Fruit fly (Drosophila melanogaster) whole organism, embryonic: ENCODE measurements around the gene Mst89B.

ENCODE experiments used
- Abd-B ChIP-seq: fragments of 200-800 bp; sonication (Bioruptor generic); optimal IDR thresholded peaks from 2 replicates; lab custom pipeline; 2018; ENCODE audit warnings: missing biosample characterization, mild to moderate bottlenecking, missing genetic modification characterization, moderate library complexity
- Atf6 ChIP-seq: fragments of 200-800 bp; sonication (Bioruptor generic); IDR thresholded peaks from 2 replicates; pipeline ENCODE4 v1.3.6; 2022; ENCODE audit warnings: missing biosample characterization, missing genetic modification characterization
- Blimp-1 ChIP-seq: fragments of 200-800 bp; sonication (Bioruptor generic); optimal IDR thresholded peaks from 3 replicates; lab custom pipeline; 2018; ENCODE audit warnings: missing biosample characterization, missing genetic modification characterization, mild to moderate bottlenecking, moderate library complexity, missing genetic modification reagents
- CG11247 ChIP-seq: fragments of 200-800 bp; sonication (Bioruptor generic); IDR thresholded peaks from 2 replicates; pipeline ENCODE4 v1.3.6; 2022; ENCODE audit warnings: missing biosample characterization, missing genetic modification characterization
- CG12236 ChIP-seq: fragments of 200-800 bp; sonication (Bioruptor generic); optimal IDR thresholded peaks from 2 replicates; lab custom pipeline; 2016; ENCODE audit warnings: missing biosample characterization, missing genetic modification characterization
- CG12299 ChIP-seq: fragments of 200-800 bp; sonication (Bioruptor generic); optimal IDR thresholded peaks from 2 replicates; lab custom pipeline; 2018; ENCODE audit warnings: missing biosample characterization, mild to moderate bottlenecking, missing genetic modification characterization
- CG1529 ChIP-seq: fragments of 200-800 bp; sonication (Bioruptor generic); optimal IDR thresholded peaks from 3 replicates; lab custom pipeline; 2018; ENCODE audit warnings: missing biosample characterization, missing genetic modification characterization
- CG16863 ChIP-seq: fragments of 200-800 bp; sonication (Bioruptor generic); optimal IDR thresholded peaks from 3 replicates; lab custom pipeline; 2016; ENCODE audit warnings: missing biosample characterization, missing genetic modification characterization
- CG17568 ChIP-seq: fragments of 200-800 bp; sonication (Bioruptor generic); optimal IDR thresholded peaks from 2 replicates; lab custom pipeline; 2018; ENCODE audit warnings: missing biosample characterization, mild to moderate bottlenecking, missing genetic modification characterization, moderate library complexity
- CG18262 ChIP-seq: fragments of 200-800 bp; optimal IDR thresholded peaks from 3 replicates; lab custom pipeline; 2019; ENCODE audit warnings: missing biosample characterization, mild to moderate bottlenecking, missing genetic modification characterization, moderate library complexity
- CG2202 ChIP-seq: fragments of 200-800 bp; sonication (Bioruptor generic); optimal IDR thresholded peaks from 2 replicates; lab custom pipeline; 2018; ENCODE audit warnings: missing biosample characterization, mild to moderate bottlenecking, missing genetic modification characterization
- CG33557 ChIP-seq: fragments of 200-800 bp; sonication (Bioruptor generic); optimal IDR thresholded peaks from 2 replicates; lab custom pipeline; 2019; ENCODE audit warnings: missing biosample characterization, mild to moderate bottlenecking, missing genetic modification characterization, moderate library complexity
- CG4424 ChIP-seq: fragments of 200-800 bp; sonication (Bioruptor generic); optimal IDR thresholded peaks from 3 replicates; lab custom pipeline; 2016; ENCODE audit warnings: missing biosample characterization, missing genetic modification characterization
- CG4707 ChIP-seq: fragments of 200-800 bp; sonication (Bioruptor generic); optimal IDR thresholded peaks from 2 replicates; lab custom pipeline; 2018; ENCODE audit warnings: missing biosample characterization, mild to moderate bottlenecking, missing genetic modification characterization, moderate library complexity
- CG8478 ChIP-seq: fragments of >200 bp; optimal IDR thresholded peaks from 2 replicates; lab custom pipeline; 2018
- CG8924 ChIP-seq: fragments of 200-800 bp; optimal IDR thresholded peaks from 3 replicates; lab custom pipeline; 2019; ENCODE audit warnings: missing biosample characterization, mild to moderate bottlenecking, missing genetic modification characterization, moderate library complexity
- CHES-1-like ChIP-seq: fragments of 200-800 bp; sonication (Bioruptor generic); optimal IDR thresholded peaks from 2 replicates; lab custom pipeline; 2016; ENCODE audit warnings: missing biosample characterization, missing genetic modification characterization
- D19A ChIP-seq: fragments of 200-800 bp; optimal IDR thresholded peaks from 3 replicates; lab custom pipeline; 2019; ENCODE audit warnings: missing biosample characterization, mild to moderate bottlenecking, missing genetic modification characterization, moderate library complexity
- Dfd ChIP-seq, 2 experiments: fragments of >200 bp; optimal IDR thresholded peaks; 2 replicates each; lab custom pipeline; 2017; ENCODE audit warnings: missing biosample characterization in 2 of 2, missing genetic modification characterization in 2 of 2
- Doc2 ChIP-seq: fragments of 200-800 bp; sonication (Bioruptor generic); IDR thresholded peaks from 2 replicates; pipeline ENCODE4 v1.3.6; 2022; ENCODE audit warnings: missing biosample characterization, missing genetic modification characterization
- Doc3 ChIP-seq: fragments of 200-800 bp; sonication (Bioruptor generic); IDR thresholded peaks from 3 replicates; pipeline ENCODE4 v1.3.6; 2022; ENCODE audit warnings: missing biosample characterization, missing genetic modification characterization; ENCODE audit not compliant: partially characterized antibody
- GATAe ChIP-seq: fragments of 200-800 bp; sonication (Bioruptor generic); conservative IDR thresholded peaks from 2 replicates; pipeline ENCODE4 v1.3.6; 2022; ENCODE audit warnings: missing biosample characterization, missing genetic modification characterization
- H2.0 ChIP-seq: fragments of 200-800 bp; sonication (Bioruptor generic); IDR thresholded peaks from 2 replicates; pipeline ENCODE4 v1.3.6; 2022; ENCODE audit warnings: missing biosample characterization, missing genetic modification characterization
- Mes4 ChIP-seq: fragments of 200-800 bp; sonication (Bioruptor generic); optimal IDR thresholded peaks from 2 replicates; lab custom pipeline; 2016; ENCODE audit warnings: missing biosample characterization, missing genetic modification characterization
- Pdp1 ChIP-seq, 2 experiments: fragments of 200-800 bp; sonication (Bioruptor generic); optimal IDR thresholded peaks; 3 replicates each; lab custom pipeline; 2016; ENCODE audit warnings: missing biosample characterization in 2 of 2, missing genetic modification characterization in 2 of 2, mild to moderate bottlenecking in 1 of 2, moderate library complexity in 1 of 2
- Sox102F ChIP-seq: fragments of 200-800 bp; sonication (Bioruptor generic); optimal IDR thresholded peaks from 2 replicates; lab custom pipeline; 2018; ENCODE audit warnings: missing biosample characterization, mild to moderate bottlenecking, missing genetic modification characterization, moderate library complexity
- Xbp1 ChIP-seq: fragments of 200-800 bp; sonication (Bioruptor generic); optimal IDR thresholded peaks from 3 replicates; lab custom pipeline; 2016; ENCODE audit warnings: missing biosample characterization, mild to moderate bottlenecking, missing genetic modification characterization
- ac ChIP-seq: fragments of 200-800 bp; sonication (Bioruptor generic); optimal IDR thresholded peaks from 3 replicates; lab custom pipeline; 2017; ENCODE audit warnings: missing biosample characterization, mild to moderate bottlenecking, missing genetic modification characterization
- ap ChIP-seq: fragments of 200-800 bp; sonication (Bioruptor generic); IDR thresholded peaks from 2 replicates; pipeline ENCODE4 v1.3.6; 2022; ENCODE audit warnings: missing biosample characterization, missing genetic modification characterization
- cwo ChIP-seq: fragments of 200-800 bp; sonication (Bioruptor generic); optimal IDR thresholded peaks from 3 replicates; lab custom pipeline; 2017; ENCODE audit warnings: missing biosample characterization, missing genetic modification characterization, mild to moderate bottlenecking, moderate library complexity, missing genetic modification reagents
- danr ChIP-seq: fragments of 200-800 bp; sonication (Bioruptor generic); IDR thresholded peaks from 2 replicates; pipeline ENCODE4 v1.3.6; 2022; ENCODE audit warnings: missing biosample characterization, missing genetic modification characterization
- exex ChIP-seq: fragments of 200-800 bp; sonication (Bioruptor generic); optimal IDR thresholded peaks from 4 replicates; lab custom pipeline; 2018; ENCODE audit warnings: missing biosample characterization, mild to moderate bottlenecking, missing genetic modification characterization, moderate library complexity
- fd102C ChIP-seq: fragments of 200-800 bp; sonication (Bioruptor generic); optimal IDR thresholded peaks from 2 replicates; lab custom pipeline; 2018; ENCODE audit warnings: missing biosample characterization, mild to moderate bottlenecking, missing genetic modification characterization, moderate library complexity
- gsb ChIP-seq: fragments of 200-800 bp; sonication (Bioruptor generic); IDR thresholded peaks from 2 replicates; pipeline ENCODE4 v1.3.6; 2022; ENCODE audit warnings: missing biosample characterization, missing genetic modification characterization
- klu ChIP-seq: fragments of 200-800 bp; sonication (Bioruptor generic); IDR thresholded peaks from 2 replicates; pipeline ENCODE4 v1.3.6; 2022; ENCODE audit warnings: missing biosample characterization, missing genetic modification characterization
- lbe ChIP-seq: fragments of 200-800 bp; sonication (Bioruptor generic); optimal IDR thresholded peaks from 2 replicates; lab custom pipeline; 2016; ENCODE audit warnings: missing biosample characterization, mild to moderate bottlenecking, missing genetic modification characterization
- lilli ChIP-seq: fragments of 200-800 bp; sonication (Bioruptor generic); optimal IDR thresholded peaks from 3 replicates; lab custom pipeline; 2016; ENCODE audit warnings: missing biosample characterization, missing genetic modification characterization
- lov ChIP-seq, 2 experiments: fragments of 200-800 bp in 1 of 2; fragments of >200 bp in 1 of 2; sonication (Bioruptor generic) in 1 of 2; IDR thresholded peaks in 1 of 2; optimal IDR thresholded peaks in 1 of 2; 2 replicates in 1 of 2; 3 replicates in 1 of 2; pipeline versions ENCODE4 v1.3.6 to Lab custom; 2017 to 2022; ENCODE audit warnings: missing biosample characterization in 1 of 2, missing genetic modification characterization in 1 of 2
- maf-S ChIP-seq: fragments of 200-800 bp; sonication (Bioruptor generic); optimal IDR thresholded peaks from 2 replicates; lab custom pipeline; 2016; ENCODE audit warnings: missing biosample characterization, missing genetic modification characterization
- mld ChIP-seq: fragments of 200-800 bp; sonication (Bioruptor generic); IDR thresholded peaks from 3 replicates; pipeline ENCODE4 v1.3.6; 2022; ENCODE audit warnings: missing biosample characterization, missing genetic modification characterization; ENCODE audit not compliant: partially characterized antibody
- p53 ChIP-seq: fragments of 200-800 bp; sonication (Bioruptor generic); optimal IDR thresholded peaks from 2 replicates; lab custom pipeline; 2016; ENCODE audit warnings: missing biosample characterization, missing genetic modification characterization
- pfk ChIP-seq: fragments of 200-800 bp; sonication (Bioruptor generic); optimal IDR thresholded peaks from 2 replicates; lab custom pipeline; 2018; ENCODE audit warnings: missing biosample characterization, mild to moderate bottlenecking, missing genetic modification characterization, moderate library complexity
- phol ChIP-seq: fragments of 200-800 bp; sonication (Bioruptor generic); optimal IDR thresholded peaks from 3 replicates; lab custom pipeline; 2018; ENCODE audit warnings: missing biosample characterization, mild to moderate bottlenecking, missing genetic modification characterization, moderate library complexity
- so ChIP-seq: fragments of 200-800 bp; sonication (Bioruptor generic); IDR thresholded peaks from 3 replicates; pipeline ENCODE4 v1.3.6; 2022; ENCODE audit warnings: missing biosample characterization, missing genetic modification characterization
- trh ChIP-seq: fragments of 200-800 bp; sonication (Bioruptor generic); optimal IDR thresholded peaks from 2 replicates; lab custom pipeline; 2016; ENCODE audit warnings: missing biosample characterization, missing genetic modification characterization
- ttk ChIP-seq: fragments of 200-800 bp; sonication (Bioruptor generic); IDR thresholded peaks from 2 replicates; pipeline ENCODE4 v2.1.2; 2022; ENCODE audit warnings: missing biosample characterization, missing genetic modification characterization
- tx ChIP-seq: fragments of 200-800 bp; sonication (Bioruptor generic); optimal IDR thresholded peaks from 2 replicates; lab custom pipeline; 2016; ENCODE audit warnings: missing biosample characterization, missing genetic modification characterization
- unc-4 ChIP-seq: fragments of 200-800 bp; sonication (Bioruptor generic); IDR thresholded peaks from 2 replicates; pipeline ENCODE4 v1.3.6; 2022; ENCODE audit warnings: missing biosample characterization, missing genetic modification characterization; ENCODE audit not compliant: partially characterized antibody
- wor ChIP-seq: fragments of 200-800 bp; sonication (Bioruptor generic); IDR thresholded peaks from 2 replicates; pipeline ENCODE4 v1.3.6; 2022; ENCODE audit warnings: missing biosample characterization, missing genetic modification characterization

Mst89B gene

DNA sequence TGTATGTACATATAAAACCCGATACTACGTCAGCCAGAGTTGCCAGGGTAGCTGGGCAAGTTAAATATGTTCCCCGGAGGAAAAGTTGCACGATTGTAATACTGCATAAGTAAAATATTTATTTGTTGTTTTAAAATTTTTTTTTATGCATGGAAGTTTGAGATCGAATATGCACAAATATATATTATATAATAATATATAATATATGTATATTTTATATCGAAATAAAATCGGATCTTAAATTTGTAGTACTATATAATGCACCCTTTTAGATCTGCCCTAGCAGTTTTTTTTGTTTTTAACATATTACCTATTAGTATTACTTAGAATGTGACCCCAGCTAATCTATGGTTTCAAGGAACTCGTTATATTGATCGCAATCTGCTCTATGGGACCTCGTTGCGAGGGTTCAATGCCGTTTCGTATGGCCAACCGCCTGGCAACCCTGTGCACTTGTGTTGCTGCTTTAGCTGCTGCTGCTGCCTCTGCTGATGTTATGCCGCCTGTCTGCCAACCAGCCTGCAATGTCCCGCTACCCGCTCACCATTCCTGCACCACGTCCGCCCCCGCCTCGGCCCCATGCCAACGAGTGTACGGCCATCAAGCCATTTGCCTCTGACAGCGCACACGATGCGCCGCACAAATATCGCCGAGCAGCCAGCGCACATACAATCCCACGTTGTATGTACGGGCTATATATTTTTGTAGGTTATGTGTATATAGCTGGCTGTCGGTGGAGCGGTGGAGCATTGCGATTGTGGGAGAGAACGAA, 30.7 kb upstream of the Mst89B start (continued):
- TF ChIP-seq lov (optimal IDR thresholded peaks at IDR 0.05; lab: Kevin White, UChicago) (no peak), lov (GFP tag; IDR thresholded peaks at IDR 0.05; lab: Robert Waterston, UW) (no peak), CG12299 (peak; percentile 64), maf-S (no peak), Blimp-1 (GFP tag; lab: Kevin White, UChicago) (peak; percentile 75), lbe (GFP tag; lab: Kevin White, UChicago) (peak; percentile 19), H2.0 (GFP tag; lab: Robert Waterston, UW) (no peak), danr (GFP tag; lab: Robert Waterston, UW) (no peak), gsb (GFP tag; lab: Robert Waterston, UW) (no peak), pfk (peak; percentile 81), cwo (GFP tag; lab: Kevin White, UChicago) (peak; percentile 50), ttk (GFP tag; lab: Robert Waterston, UW) (no peak), CHES-1-like (peak; percentile 31), D19A (tag; lab: Kevin White, UChicago) (peak; percentile 83), tx (peak; percentile 62), phol (tag; lab: Kevin White, UChicago) (peak; percentile 95), CG2202 (tag; lab: Kevin White, UChicago) (peak; percentile 76), CG4707 (GFP tag; lab: Kevin White, UChicago) (no peak), p53 (no peak), Doc3 (GFP tag; lab: Robert Waterston, UW) (no peak), trh (GFP tag; lab: Kevin White, UChicago) (peak; percentile 48), ap (GFP tag; lab: Robert Waterston, UW) (no peak), ac (GFP tag; lab: Kevin White, UChicago) (peak; percentile 79), Mes4 (GFP tag; lab: Kevin White, UChicago) (peak; percentile 32), CG33557 (GFP tag; lab: Kevin White, UChicago) (peak; percentile 94), CG1529 (peak; percentile 88), lilli (GFP tag; lab: Kevin White, UChicago) (peak; percentile 24), CG8924 (tag; lab: Kevin White, UChicago) (peak; percentile 93), exex (no peak), so (no peak), Xbp1 (GFP tag; lab: Kevin White, UChicago) (peak; percentile 80), Dfd (GFP tag; optimal IDR thresholded peaks at IDR 0.05; lab: Kevin White, UChicago) (peak in 1 of 2 experiments; percentile 41), GATAe (GFP tag; lab: Robert Waterston, UW) (no peak), CG17568 (GFP tag; lab: Kevin White, UChicago) (peak; percentile 64), Doc2 (GFP tag; lab: Robert Waterston, UW) (no peak), unc-4 (no peak), Atf6 (GFP tag; lab: Robert Waterston, UW) (no peak), mld (no peak), CG4424 (GFP tag; lab: Kevin White, UChicago) (peak; percentile 88), CG12236 (GFP tag; lab: Kevin White, UChicago) (peak; percentile 15), Sox102F (peak; percentile 92), wor (GFP tag; lab: Robert Waterston, UW) (no peak), fd102C (GFP tag; lab: Kevin White, UChicago) (no peak), klu (no peak), CG16863 (GFP tag; lab: Kevin White, UChicago) (peak; percentile 62), Abd-B (GFP tag; lab: Kevin White, UChicago) (peak; percentile 87), CG11247 (GFP tag; lab: Robert Waterston, UW) (no peak), CG18262 (tag; lab: Kevin White, UChicago) (peak; percentile 97), CG8478 (lab: Kevin White, UChicago) (no peak), Pdp1 (GFP tag; optimal IDR thresholded peaks at IDR 0.05; lab: Kevin White, UChicago) (peak; percentile 48 to 98)
